Worm (Caenorhabditis elegans) whole organism, mixed stage, embryonic: Measurements from ENCODE around the gene fbxb-39.
"Not testable (repeated sequence)": the region's sequence is repeated elsewhere in the genome, so short reads cannot be mapped to it uniquely, and the experiment has no call there.

Source experiments
- drap-1 ChIP-seq: fragments of 200-800 bp; sonication (Bioruptor generic); optimal IDR thresholded peaks from 3 replicates; lab custom pipeline; 2018; ENCODE audit warnings: mild to moderate bottlenecking, missing genetic modification characterization, missing compliant biosample characterization
- elt-1 ChIP-seq: sonication (generic microtip); optimal IDR thresholded peaks from 2 replicates; lab custom pipeline; 2017; ENCODE audit warnings: missing genetic modification characterization, mild to moderate bottlenecking, missing compliant biosample characterization, antibody characterized with exemption, moderate library complexity, borderline replicate concordance; ENCODE audit not compliant: insufficient read depth
- hlh-1 ChIP-seq: fragments of 150-350 bp; optimal IDR thresholded peaks from 2 replicates; lab custom pipeline; 2014; ENCODE audit warnings: missing biosample characterization, missing genetic modification reagents, missing genetic modification characterization
- mab-5 ChIP-seq: fragments of 150-350 bp; optimal IDR thresholded peaks from 2 replicates; lab custom pipeline; 2014; ENCODE audit warnings: missing biosample characterization, missing genetic modification characterization
- nhr-12 ChIP-seq: fragments of 150-350 bp; optimal IDR thresholded peaks from 2 replicates; lab custom pipeline; 2014; ENCODE audit warnings: missing biosample characterization, missing genetic modification characterization
- nhr-2 ChIP-seq: fragments of 150-350 bp; optimal IDR thresholded peaks from 2 replicates; lab custom pipeline; 2014; ENCODE audit warnings: missing biosample characterization, missing genetic modification characterization
- pha-4 ChIP-seq: fragments of 150-350 bp; optimal IDR thresholded peaks from 2 replicates; lab custom pipeline; 2018; ENCODE audit warnings: missing biosample characterization, missing genetic modification reagents, missing genetic modification characterization
- snpc-4 ChIP-seq: fragments of 150-350 bp; optimal IDR thresholded peaks from 2 replicates; lab custom pipeline; 2014; ENCODE audit warnings: missing biosample characterization, missing genetic modification characterization
- unc-39 ChIP-seq: fragments of 150-350 bp; optimal IDR thresholded peaks from 2 replicates; lab custom pipeline; 2014; ENCODE audit warnings: missing biosample characterization, missing genetic modification characterization

DNA sequence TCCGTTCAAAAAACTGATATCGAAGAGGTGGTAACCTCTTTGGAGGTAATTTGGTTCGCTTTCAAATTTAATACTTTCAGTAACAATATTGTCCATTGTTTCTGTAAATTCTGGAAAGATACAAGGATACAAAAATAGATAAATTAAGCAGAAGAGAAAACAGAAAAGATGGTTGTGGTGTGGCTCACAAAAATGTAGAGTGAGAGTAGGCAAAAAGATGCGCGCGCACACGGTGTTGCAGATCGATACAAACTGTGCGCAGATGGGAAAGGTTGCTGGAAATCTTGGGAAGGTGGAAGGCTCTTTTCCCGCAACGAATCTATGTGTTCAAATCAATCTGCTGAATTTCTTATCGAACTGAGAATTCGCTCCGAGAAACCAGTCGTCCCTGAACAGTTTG lies 15.7 kb downstream of the fbxb-39 start, which contains the start of gene btb-11:
- not testable (repeated sequence) for TF ChIP-seq nhr-12 (tag; lab: Kevin White, UChicago); drap-1 (GFP tag; lab: Kevin White, UChicago); mab-5; elt-1 (tag; lab: Kevin White, UChicago); nhr-2 (tag; lab: Kevin White, UChicago); unc-39 (tag; lab: Kevin White, UChicago); pha-4; snpc-4 (tag; lab: Kevin White, UChicago); hlh-1 (tag; lab: Kevin White, UChicago)
